Fruit fly (Drosophila melanogaster): ENCODE results near the gene CG34250.

The CG34250 gene

dm6 chr3L:17485280-17485792 is 9.3 kb downstream of the CG34250 start (continued):
- TF ChIP-seq Hr51 (GFP tag; optimal IDR thresholded peaks at IDR 0.05) (peak; percentile 7 to 48), eve (GFP tag; optimal IDR thresholded peaks at IDR 0.05) (peak in 1 of 2 experiments; percentile 70), Stat92E (GFP tag; optimal IDR thresholded peaks at IDR 0.05) (peak in 1 of 3 experiments; percentile 31), CG32767 (GFP tag; IDR thresholded peaks at IDR 0.05) (0 out of 2 replicates have a peak, but pooled peaks have one; percentile 32), sd (tag; optimal IDR thresholded peaks at IDR 0.05) (peak; percentile 32), fd64A (GFP tag; optimal IDR thresholded peaks at IDR 0.05) (peak; percentile 98), zfh2 (GFP tag; optimal IDR thresholded peaks at IDR 0.05) (no peak), pho (GFP tag; optimal IDR thresholded peaks at IDR 0.05) (no peak), scrt (GFP tag; optimal IDR thresholded peaks at IDR 0.05) (peak; percentile 66), wdn (GFP tag; IDR thresholded peaks at IDR 0.05) (no peak), her (GFP tag; optimal IDR thresholded peaks at IDR 0.05) (peak; percentile 61), CG7357 (GFP tag; IDR thresholded peaks at IDR 0.05) (no peak), gsb-n (tag; optimal IDR thresholded peaks at IDR 0.05) (peak; percentile 95), slbo (GFP tag; IDR thresholded peaks at IDR 0.05) (no peak), CG9932 (GFP tag; IDR thresholded peaks at IDR 0.05) (no peak), CG14050 (GFP tag; IDR thresholded peaks at IDR 0.05) (no peak), CG3163 (GFP tag; optimal IDR thresholded peaks at IDR 0.05) (no peak), Dp (GFP tag; optimal IDR thresholded peaks at IDR 0.05) (no peak), dysf (GFP tag; IDR thresholded peaks at IDR 0.05) (no peak), CG9609 (GFP tag; optimal IDR thresholded peaks at IDR 0.05) (no peak), PHDP (tag; optimal IDR thresholded peaks at IDR 0.05) (peak; percentile 78), tap (tag; optimal IDR thresholded peaks at IDR 0.05) (peak; percentile 75), zen (tag; optimal IDR thresholded peaks at IDR 0.05) (peak; percentile 36), phol (tag; optimal IDR thresholded peaks at IDR 0.05) (peak; percentile 48), Hr39 (optimal IDR thresholded peaks at IDR 0.05) (no peak), Nf-YC (tag; optimal IDR thresholded peaks at IDR 0.05) (no peak), BtbVII (GFP tag; optimal IDR thresholded peaks at IDR 0.05) (peak; percentile 81), CG5245 (GFP tag; optimal IDR thresholded peaks at IDR 0.05) (peak; percentile 62), NfI (GFP tag; optimal IDR thresholded peaks at IDR 0.05) (no peak), CG17361 (GFP tag; IDR thresholded peaks at IDR 0.05) (peak; percentile 72), lmd (GFP tag; IDR thresholded peaks at IDR 0.05) (no peak), CG8478 (optimal IDR thresholded peaks at IDR 0.05) (no peak), BEAF-32 (GFP tag; optimal IDR thresholded peaks at IDR 0.05) (no peak), Dbx (GFP tag; IDR thresholded peaks at IDR 0.05) (no peak), wek (GFP tag; optimal IDR thresholded peaks at IDR 0.05) (peak; percentile 96), CG6272 (GFP tag; IDR thresholded peaks at IDR 0.05) (no peak), CG3281 (GFP tag; optimal IDR thresholded peaks at IDR 0.05) (peak; percentile 24), CHES-1-like (GFP tag; optimal IDR thresholded peaks at IDR 0.05) (no peak), CG4707 (GFP tag; optimal IDR thresholded peaks at IDR 0.05) (peak; percentile 94), Atf-2 (GFP tag; optimal IDR thresholded peaks at IDR 0.05) (peak; percentile 19), dmrt11E (tag; optimal IDR thresholded peaks at IDR 0.05) (peak; percentile 86), br (optimal IDR thresholded peaks at IDR 0.05) (no peak), ap (GFP tag; IDR thresholded peaks at IDR 0.05) (peak; percentile 30; the same call in 1 of the 2 replicates), gce (GFP tag; IDR thresholded peaks at IDR 0.05) (peak; percentile 82; the same call in 2 of the 3 replicates), vnd (GFP tag; IDR thresholded peaks at IDR 0.05; ENCODE audit: partially characterized antibody) (no peak), B-H1 (GFP tag; IDR thresholded peaks at IDR 0.05) (peak; percentile 10; the same call in 1 of the 3 replicates), CG7786 (GFP tag; optimal IDR thresholded peaks at IDR 0.05) (no peak), CG30431 (GFP tag; optimal IDR thresholded peaks at IDR 0.05) (peak; percentile 32), Ssrp (tag; optimal IDR thresholded peaks at IDR 0.05) (peak; percentile 42), Usf (GFP tag; optimal IDR thresholded peaks at IDR 0.05) (peak; percentile 18), CG18599 (GFP tag; optimal IDR thresholded peaks at IDR 0.05) (peak; percentile 72)
